Worm (Caenorhabditis elegans) whole organism, early embryonic: ENCODE results near the gene gsnl-1.

Experiments
- B0310.2 ChIP-seq: sonication (generic microtip); optimal IDR thresholded peaks from 2 replicates; lab custom pipeline; 2016; ENCODE audit warnings: mild to moderate bottlenecking, missing genetic modification characterization, missing compliant biosample characterization
- F13C5.2 ChIP-seq: sonication (generic microtip); optimal IDR thresholded peaks from 2 replicates; lab custom pipeline; 2017; ENCODE audit warnings: mild to moderate bottlenecking, missing genetic modification characterization, inconsistent platforms, missing compliant biosample characterization
- aly-1 ChIP-seq: sonication (generic microtip); optimal IDR thresholded peaks from 2 replicates; lab custom pipeline; 2016; ENCODE audit warnings: missing genetic modification characterization, missing compliant biosample characterization
- ama-1 ChIP-seq: fragments of 150-350 bp; optimal IDR thresholded peaks from 2 replicates; lab custom pipeline; 2014
- ceh-13 ChIP-seq: fragments of 200-800 bp; sonication (Bioruptor generic); optimal IDR thresholded peaks from 2 replicates; lab custom pipeline; 2018; ENCODE audit warnings: mild to moderate bottlenecking, missing genetic modification characterization, missing compliant biosample characterization
- ceh-36 ChIP-seq: sonication (generic microtip); optimal IDR thresholded peaks from 2 replicates; lab custom pipeline; 2016; ENCODE audit warnings: missing genetic modification characterization, inconsistent platforms, missing compliant biosample characterization
- ets-7 ChIP-seq: sonication (generic microtip); optimal IDR thresholded peaks from 2 replicates; lab custom pipeline; 2016; ENCODE audit warnings: missing genotype, missing genetic modification characterization, missing compliant biosample characterization
- flt-1 ChIP-seq: fragments of 200-800 bp; sonication (Bioruptor generic); IDR thresholded peaks from 2 replicates; pipeline ENCODE4 v1.3.6; 2022; ENCODE audit warnings: missing genetic modification characterization, missing compliant biosample characterization
- hmbx-1 ChIP-seq: sonication (generic microtip); optimal IDR thresholded peaks from 2 replicates; lab custom pipeline; 2016; ENCODE audit warnings: mild to moderate bottlenecking, missing genetic modification characterization, missing compliant biosample characterization
- hmg-4 ChIP-seq: fragments of 200-800 bp; sonication (Bioruptor generic); optimal IDR thresholded peaks from 2 replicates; lab custom pipeline; 2018; ENCODE audit warnings: mild to moderate bottlenecking, missing genetic modification characterization, missing compliant biosample characterization
- hnd-1 ChIP-seq: sonication (generic microtip); optimal IDR thresholded peaks from 2 replicates; lab custom pipeline; 2016; ENCODE audit warnings: missing genetic modification characterization, missing compliant biosample characterization
- pes-1 ChIP-seq: fragments of 200-800 bp; sonication (Bioruptor generic); IDR thresholded peaks from 2 replicates; pipeline ENCODE4 v1.3.6; 2022; ENCODE audit warnings: missing genetic modification reagents, missing genetic modification characterization, missing compliant biosample characterization
- scrt-1 ChIP-seq: fragments of 200-800 bp; sonication (Bioruptor generic); IDR thresholded peaks from 2 replicates; pipeline ENCODE4 v1.3.6; 2022; ENCODE audit warnings: missing genetic modification characterization, missing compliant biosample characterization
- sea-1 ChIP-seq: fragments of 200-800 bp; sonication (Bioruptor generic); conservative IDR thresholded peaks from 2 replicates; pipeline ENCODE4 v1.3.6; 2022; ENCODE audit warnings: missing genetic modification characterization, missing compliant biosample characterization
- tbx-11 ChIP-seq: fragments of 200-800 bp; sonication (Bioruptor generic); IDR thresholded peaks from 2 replicates; pipeline ENCODE4 v1.3.6; 2022; ENCODE audit warnings: missing genetic modification characterization, missing compliant biosample characterization
- tbx-37 ChIP-seq: fragments of 200-800 bp; sonication (Bioruptor generic); conservative IDR thresholded peaks from 2 replicates; pipeline ENCODE4 v1.3.6; 2022; ENCODE audit warnings: missing genetic modification reagents, missing genetic modification characterization, missing compliant biosample characterization
- tra-4 ChIP-seq: sonication (generic microtip); optimal IDR thresholded peaks from 2 replicates; lab custom pipeline; 2017; ENCODE audit warnings: missing genetic modification characterization, missing compliant biosample characterization

gsnl-1 gene

ce11 chrV:9527337-9527736, 30.5 kb downstream of the gsnl-1 start:
- no peak for TF ChIP-seq ceh-36 (tag; lab: Kevin White, UChicago)
- TF ChIP-seq hmg-4 (GFP tag; lab: Kevin White, UChicago), result no peak
- TF ChIP-seq ceh-13 (GFP tag; lab: Kevin White, UChicago), result no peak
- TF ChIP-seq ama-1, result no peak
- TF ChIP-seq hmbx-1, result no peak

- TF ChIP-seq tbx-11 (no peak), scrt-1 (GFP tag; lab: Robert Waterston, UW) (no peak), tra-4 (no peak), ceh-13 (GFP tag; lab: Kevin White, UChicago) (no peak), hmg-4 (GFP tag; lab: Kevin White, UChicago) (no peak), ets-7 (no peak), tbx-37 (no peak), flt-1 (GFP tag; lab: Robert Waterston, UW) (no peak), sea-1 (GFP tag; lab: Robert Waterston, UW) (no peak), ama-1 (no peak), pes-1 (GFP tag; lab: Robert Waterston, UW) (no peak), hnd-1 (no peak), aly-1 (tag; lab: Kevin White, UChicago) (no peak)
Measured at ce11 chrV:9527984-9528383, 31.1 kb downstream of the gsnl-1 start.

ce11 chrV:9531477-9531876, 34.6 kb downstream of the gsnl-1 start, which contains the start of the genes C50F4.10 and pfk-1.2:
Gene C50F4.10, minus strand, starts transcription at chrV:9531577.
Gene pfk-1.2, plus strand, starts transcription at chrV:9531801.
- no peak for TF ChIP-seq sea-1 (GFP tag; lab: Robert Waterston, UW)
- no peak for TF ChIP-seq ceh-36 (tag; lab: Kevin White, UChicago)
- TF ChIP-seq flt-1 (GFP tag; lab: Robert Waterston, UW), result no peak
- no peak for TF ChIP-seq hnd-1
- TF ChIP-seq ceh-13 (GFP tag; lab: Kevin White, UChicago), result no peak
- TF ChIP-seq F13C5.2 (tag; lab: Kevin White, UChicago), result no peak
- TF ChIP-seq B0310.2 (tag; lab: Kevin White, UChicago), result no peak
- no peak for TF ChIP-seq tbx-37
- no peak for TF ChIP-seq hmbx-1
- no peak for TF ChIP-seq ets-7
- no peak for TF ChIP-seq hmg-4 (GFP tag; lab: Kevin White, UChicago)
- TF ChIP-seq aly-1 (tag; lab: Kevin White, UChicago), result no peak
- no peak for TF ChIP-seq tbx-11
- TF ChIP-seq tra-4, result no peak

ce11 chrV:9534621-9535020, 37.8 kb downstream of the gsnl-1 start, which contains the start of gene tag-329:
Gene tag-329, plus strand, starts transcription at chrV:9534921.
- TF ChIP-seq ceh-36 (tag; lab: Kevin White, UChicago) (no peak), scrt-1 (GFP tag; lab: Robert Waterston, UW) (no peak), sea-1 (GFP tag; lab: Robert Waterston, UW) (no peak), ama-1 (no peak), tbx-37 (no peak), aly-1 (tag; lab: Kevin White, UChicago) (no peak), ets-7 (no peak), hnd-1 (no peak), tbx-11 (no peak), F13C5.2 (tag; lab: Kevin White, UChicago) (no peak), tra-4 (no peak), B0310.2 (tag; lab: Kevin White, UChicago) (no peak)

ce11 chrV:9536505-9536904, 39.7 kb downstream of the gsnl-1 start, which contains the start of gene C50F4.4:
Gene C50F4.4, plus strand, starts transcription at chrV:9536771.
- no peak for TF ChIP-seq ets-7
- no peak for TF ChIP-seq aly-1 (tag; lab: Kevin White, UChicago)
- TF ChIP-seq ceh-13 (GFP tag; lab: Kevin White, UChicago), result no peak
- no peak for TF ChIP-seq pes-1 (GFP tag; lab: Robert Waterston, UW)
- no peak for TF ChIP-seq B0310.2 (tag; lab: Kevin White, UChicago)
- TF ChIP-seq ceh-36 (tag; lab: Kevin White, UChicago), result no peak
- no peak for TF ChIP-seq tra-4
- TF ChIP-seq tbx-11, result no peak
- TF ChIP-seq hmbx-1, result no peak
- TF ChIP-seq tbx-37, result no peak
- TF ChIP-seq hnd-1, result no peak
- no peak for TF ChIP-seq ama-1
- TF ChIP-seq sea-1 (GFP tag; lab: Robert Waterston, UW), result no peak
- TF ChIP-seq flt-1 (GFP tag; lab: Robert Waterston, UW), result no peak
- TF ChIP-seq scrt-1 (GFP tag; lab: Robert Waterston, UW), result no peak
- no peak for TF ChIP-seq hmg-4 (GFP tag; lab: Kevin White, UChicago)
- TF ChIP-seq F13C5.2 (tag; lab: Kevin White, UChicago), result no peak

ce11 chrV:9539638-9540037, 42.8 kb downstream of the gsnl-1 start, which contains the start of gene C50F4.12:
Gene C50F4.12, minus strand, starts transcription at chrV:9539738.
- no peak for TF ChIP-seq tra-4
- TF ChIP-seq aly-1 (tag; lab: Kevin White, UChicago), result no peak
- TF ChIP-seq tbx-11, result no peak
- no peak for TF ChIP-seq ceh-13 (GFP tag; lab: Kevin White, UChicago)
- no peak for TF ChIP-seq sea-1 (GFP tag; lab: Robert Waterston, UW)
- TF ChIP-seq flt-1 (GFP tag; lab: Robert Waterston, UW), result no peak
- no peak for TF ChIP-seq ets-7
- no peak for TF ChIP-seq tbx-37
- TF ChIP-seq ceh-36 (tag; lab: Kevin White, UChicago), result no peak
- no peak for TF ChIP-seq ama-1
- no peak for TF ChIP-seq hmg-4 (GFP tag; lab: Kevin White, UChicago)
- TF ChIP-seq F13C5.2 (tag; lab: Kevin White, UChicago), result no peak
- TF ChIP-seq pes-1 (GFP tag; lab: Robert Waterston, UW), result no peak
- TF ChIP-seq B0310.2 (tag; lab: Kevin White, UChicago), result no peak
- no peak for TF ChIP-seq hmbx-1
- no peak for TF ChIP-seq scrt-1 (GFP tag; lab: Robert Waterston, UW)
- no peak for TF ChIP-seq hnd-1

- TF ChIP-seq hmbx-1, result no peak
- TF ChIP-seq hnd-1, result no peak
- TF ChIP-seq sea-1 (GFP tag; lab: Robert Waterston, UW), result no peak
- no peak for TF ChIP-seq pes-1 (GFP tag; lab: Robert Waterston, UW)
- no peak for TF ChIP-seq F13C5.2 (tag; lab: Kevin White, UChicago)
- no peak for TF ChIP-seq ceh-13 (GFP tag; lab: Kevin White, UChicago)
- TF ChIP-seq scrt-1 (GFP tag; lab: Robert Waterston, UW), result no peak
- no peak for TF ChIP-seq B0310.2 (tag; lab: Kevin White, UChicago)
- no peak for TF ChIP-seq tra-4
- TF ChIP-seq aly-1 (tag; lab: Kevin White, UChicago), result no peak
Measured at ce11 chrV:9541506-9541905, 44.7 kb downstream of the gsnl-1 start, which contains the start of gene C50F4.16. Gene C50F4.16, minus strand, starts transcription at chrV:9541606.
